Worm (Caenorhabditis elegans): Measurements from ENCODE around the gene lam-2.
A peak's percentile ranks its signal among the peaks of the same experiment; 100 is the strongest.

ce11 chrX:7129460-7129859 is 21.6 kb downstream of the lam-2 start:
- TF ChIP-seq fkh-10 (GFP tag; optimal IDR thresholded peaks at IDR 0.05) (no peak), set-16 (GFP tag; IDR thresholded peaks at IDR 0.05) (no peak), sdz-12 (GFP tag; optimal IDR thresholded peaks at IDR 0.05) (no peak), nhr-28 (tag; optimal IDR thresholded peaks at IDR 0.05) (peak; percentile 87), snpc-4 (tag; optimal IDR thresholded peaks at IDR 0.05) (no peak), zip-2 (tag; optimal IDR thresholded peaks at IDR 0.05) (no peak)

Measured in whole organism, L4 larva.